Worm (Caenorhabditis elegans) whole organism, late embryonic: ENCODE results near the gene egrh-1.

ENCODE experiments used
- F13H6.1 ChIP-seq: sonication (generic microtip); optimal IDR thresholded peaks from 2 replicates; lab custom pipeline; 2016; ENCODE audit warnings: missing genetic modification characterization, missing compliant biosample characterization
- T23F11.4 ChIP-seq: fragments of 200-800 bp; sonication (Bioruptor generic); optimal IDR thresholded peaks from 2 replicates; lab custom pipeline; 2018; ENCODE audit warnings: mild to moderate bottlenecking, missing genetic modification characterization, missing compliant biosample characterization
- dve-1 ChIP-seq: sonication (generic microtip); optimal IDR thresholded peaks from 2 replicates; lab custom pipeline; 2017; ENCODE audit warnings: antibody characterized with exemption, mild to moderate bottlenecking, missing genetic modification characterization, missing compliant biosample characterization
- hlh-13 ChIP-seq: fragments of 200-800 bp; sonication (Bioruptor generic); optimal IDR thresholded peaks from 2 replicates; lab custom pipeline; 2018; ENCODE audit warnings: mild to moderate bottlenecking, missing genetic modification characterization, missing compliant biosample characterization
- nfya-1 ChIP-seq: sonication (generic microtip); optimal IDR thresholded peaks from 2 replicates; lab custom pipeline; 2017; ENCODE audit warnings: missing genetic modification characterization, mild to moderate bottlenecking, missing compliant biosample characterization, antibody characterized with exemption, moderate library complexity
- nhr-11 ChIP-seq: fragments of 150-350 bp; optimal IDR thresholded peaks from 2 replicates; lab custom pipeline; 2014; ENCODE audit warnings: missing biosample characterization, missing genetic modification characterization
- pha-4 ChIP-seq: fragments of 150-350 bp; optimal IDR thresholded peaks from 2 replicates; lab custom pipeline; 2018; ENCODE audit warnings: missing biosample characterization, missing genetic modification reagents, missing genetic modification characterization
- pqm-1 ChIP-seq: sonication (generic microtip); optimal IDR thresholded peaks from 2 replicates; lab custom pipeline; 2016; ENCODE audit warnings: missing genetic modification characterization, missing compliant biosample characterization
- tbx-2 ChIP-seq: sonication (generic microtip); optimal IDR thresholded peaks from 2 replicates; lab custom pipeline; 2016; ENCODE audit warnings: missing genetic modification characterization, missing compliant biosample characterization
- tbx-7 ChIP-seq: sonication (generic microtip); optimal IDR thresholded peaks from 2 replicates; lab custom pipeline; 2016; ENCODE audit warnings: missing genotype, missing genetic modification characterization, missing compliant biosample characterization

- TF ChIP-seq pha-4 (tag; lab: Kevin White, UChicago) (no peak), nfya-1 (tag; lab: Kevin White, UChicago) (no peak), dve-1 (tag; lab: Kevin White, UChicago) (no peak), F13H6.1 (tag; lab: Kevin White, UChicago) (no peak), pqm-1 (tag; lab: Kevin White, UChicago) (no peak), nhr-11 (tag; lab: Kevin White, UChicago) (no peak), hlh-13 (no peak), T23F11.4 (GFP tag; lab: Kevin White, UChicago) (no peak), tbx-2 (tag; lab: Kevin White, UChicago) (no peak), tbx-7 (no peak)
Measured at ce11 chrX:14819495-14819894, 26.2 kb upstream of the egrh-1 start.
